Worm (Caenorhabditis elegans): ENCODE results near the gene kap-1.

Gene kap-1

ce11 chrIII:7305649-7305977 is 33.0 kb upstream of the kap-1 start:
- no peak for TF ChIP-seq hmg-11 (tag; optimal IDR thresholded peaks at IDR 0.05)
- no peak for TF ChIP-seq ceh-9 (tag; optimal IDR thresholded peaks at IDR 0.05)
- TF ChIP-seq nfya-1 (tag; optimal IDR thresholded peaks at IDR 0.05; ENCODE audit: insufficient read depth) = no peak
- no peak for TF ChIP-seq nhr-11 (tag; optimal IDR thresholded peaks at IDR 0.05)
- TF ChIP-seq snpc-4 (tag; optimal IDR thresholded peaks at IDR 0.05) = no peak
- TF ChIP-seq unc-39 (tag; optimal IDR thresholded peaks at IDR 0.05) = no peak
- no peak for TF ChIP-seq nhr-67 (tag; optimal IDR thresholded peaks at IDR 0.05)
- TF ChIP-seq elt-3 (tag; optimal IDR thresholded peaks at IDR 0.05) = peak in 1 of 3 experiments; percentile 13
- TF ChIP-seq fos-1 (tag; optimal IDR thresholded peaks at IDR 0.05) = no peak
- no peak for TF ChIP-seq lin-15B (tag; optimal IDR thresholded peaks at IDR 0.05)
- no peak for TF ChIP-seq egl-27 (tag; optimal IDR thresholded peaks at IDR 0.05)
- TF ChIP-seq nhr-77 (tag; optimal IDR thresholded peaks at IDR 0.05) = no peak
- no peak for TF ChIP-seq ceh-28 (tag; optimal IDR thresholded peaks at IDR 0.05)
- TF ChIP-seq ztf-11 (tag; optimal IDR thresholded peaks at IDR 0.05) = no peak
- no peak for TF ChIP-seq eor-1 (tag; optimal IDR thresholded peaks at IDR 0.05)
- peak; percentile 43 for TF ChIP-seq nhr-43 (tag; optimal IDR thresholded peaks at IDR 0.05; ENCODE audit: poor library complexity, severe bottlenecking)
- TF ChIP-seq elt-2 (tag; optimal IDR thresholded peaks at IDR 0.05) = no peak
- peak; percentile 33 for TF ChIP-seq nhr-23 (tag; optimal IDR thresholded peaks at IDR 0.05)
- no peak for TF ChIP-seq aly-2 (tag; optimal IDR thresholded peaks at IDR 0.05)
- no peak for TF ChIP-seq mdl-1 (tag; optimal IDR thresholded peaks at IDR 0.05)
- no peak for TF ChIP-seq lsy-12 (tag; optimal IDR thresholded peaks at IDR 0.05)
- TF ChIP-seq elt-1 (tag; optimal IDR thresholded peaks at IDR 0.05) = no peak
- no peak for TF ChIP-seq ztf-4 (tag; optimal IDR thresholded peaks at IDR 0.05)
- no peak for TF ChIP-seq fkh-10 (GFP tag; optimal IDR thresholded peaks at IDR 0.05)
- TF ChIP-seq daf-12 (tag; optimal IDR thresholded peaks at IDR 0.05) = no peak
- no peak for TF ChIP-seq nhr-12 (tag; optimal IDR thresholded peaks at IDR 0.05)
- no peak for TF ChIP-seq fkh-2 (tag; optimal IDR thresholded peaks at IDR 0.05)
- TF ChIP-seq ceh-16 (tag; optimal IDR thresholded peaks at IDR 0.05) = no peak
- no peak for TF ChIP-seq ZK546.5 (tag; optimal IDR thresholded peaks at IDR 0.05)
- no peak for TF ChIP-seq zag-1 (tag; optimal IDR thresholded peaks at IDR 0.05)
- TF ChIP-seq nhr-237 (tag; optimal IDR thresholded peaks at IDR 0.05) = no peak
- TF ChIP-seq nhr-25 (tag; optimal IDR thresholded peaks at IDR 0.05) = peak; percentile 30
- no peak for TF ChIP-seq unc-62 (GFP tag; optimal IDR thresholded peaks at IDR 0.05)
- TF ChIP-seq nhr-76 (tag; optimal IDR thresholded peaks at IDR 0.05) = no peak
- no peak for TF ChIP-seq ama-1 (optimal IDR thresholded peaks at IDR 0.05)

- no peak for TF ChIP-seq ama-1 (optimal IDR thresholded peaks at IDR 0.05)
- no peak for TF ChIP-seq ceh-82 (tag; optimal IDR thresholded peaks at IDR 0.05)
- TF ChIP-seq nhr-77 (tag; optimal IDR thresholded peaks at IDR 0.05) = no peak
- TF ChIP-seq nfya-1 (tag; optimal IDR thresholded peaks at IDR 0.05; ENCODE audit: insufficient read depth) = no peak
- TF ChIP-seq ceh-9 (tag; optimal IDR thresholded peaks at IDR 0.05) = no peak
- TF ChIP-seq snpc-4 (tag; optimal IDR thresholded peaks at IDR 0.05) = no peak
- peak; percentile 32 for TF ChIP-seq ceh-28 (tag; optimal IDR thresholded peaks at IDR 0.05)
- no peak for TF ChIP-seq pqm-1 (tag; optimal IDR thresholded peaks at IDR 0.05)
Observed at ce11 chrIII:7308600-7309109, 30.0 kb upstream of the kap-1 start, which contains the start of gene acbp-4. Gene acbp-4 (minus strand): TSS chrIII:7309109.

ce11 chrIII:7310662-7311340 is 27.8 kb upstream of the kap-1 start, which contains the start of the genes F56C9.6 and F56C9.3:
Gene F56C9.6 (minus strand): TSS chrIII:7310773.
Gene F56C9.3 (plus strand): TSS chrIII:7311290.
- TF ChIP-seq egl-5 (tag; optimal IDR thresholded peaks at IDR 0.05) (no peak), nhr-67 (tag; optimal IDR thresholded peaks at IDR 0.05) (no peak), fos-1 (tag; optimal IDR thresholded peaks at IDR 0.05) (no peak), egl-27 (tag; optimal IDR thresholded peaks at IDR 0.05) (no peak), lin-15B (tag; optimal IDR thresholded peaks at IDR 0.05) (no peak), nhr-11 (tag; optimal IDR thresholded peaks at IDR 0.05) (no peak), ama-1 (optimal IDR thresholded peaks at IDR 0.05) (no peak), elt-2 (tag; optimal IDR thresholded peaks at IDR 0.05) (no peak), R02D3.7 (tag; optimal IDR thresholded peaks at IDR 0.05) (no peak), lsy-12 (tag; optimal IDR thresholded peaks at IDR 0.05) (no peak), elt-1 (tag; optimal IDR thresholded peaks at IDR 0.05) (no peak), nhr-43 (tag; optimal IDR thresholded peaks at IDR 0.05; ENCODE audit: poor library complexity, severe bottlenecking) (no peak)

All from whole organism, L3 larva.